Fruit fly (Drosophila melanogaster) whole organism: ENCODE data around the gene Gprk2.

Experiments used
- CG8478 ChIP-seq: fragments of >200 bp; optimal IDR thresholded peaks from 2 replicates; lab custom pipeline; 2018; ENCODE audit warnings: inconsistent platforms
- Dll ChIP-seq: fragments of >200 bp; optimal IDR thresholded peaks from 2 replicates; lab custom pipeline; 2017
- pan ChIP-seq: fragments of >200 bp; optimal IDR thresholded peaks from 2 replicates; lab custom pipeline; 2017
- psq ChIP-seq: fragments of >200 bp; optimal IDR thresholded peaks from 2 replicates; lab custom pipeline; 2017
- usp ChIP-seq: fragments of >200 bp; optimal IDR thresholded peaks from 2 replicates; lab custom pipeline; 2017; ENCODE audit warnings: missing biosample characterization, missing genetic modification characterization, mixed read lengths

DNA sequence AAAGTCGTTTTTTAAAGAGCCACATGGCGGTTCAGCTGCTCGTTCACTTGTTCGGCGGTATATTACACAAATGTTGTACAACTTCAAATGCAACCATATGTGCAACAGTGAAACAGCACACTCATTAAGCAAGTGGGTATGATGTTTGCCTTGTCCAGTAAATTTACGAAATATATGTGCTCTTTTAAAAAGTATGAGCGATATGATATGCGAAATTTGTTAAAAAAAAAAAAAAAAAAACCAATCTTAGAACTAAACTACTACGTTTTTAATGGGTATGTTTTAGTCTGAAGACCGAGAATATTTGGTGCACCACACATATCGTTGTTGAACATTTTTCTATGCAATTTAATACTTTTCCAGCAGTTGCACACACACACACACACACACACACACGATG is 38.4 kb downstream of the Gprk2 start:
- no peak for TF ChIP-seq psq (lab: Kevin White, UChicago)
- no peak for TF ChIP-seq usp (GFP tag; lab: Kevin White, UChicago)
- no peak for TF ChIP-seq Dll
- no peak for TF ChIP-seq CG8478
- no peak for TF ChIP-seq pan (lab: Kevin White, UChicago)
